Fruit fly (Drosophila melanogaster) whole organism, embryonic: ENCODE measurements around the gene t-Grip84.

Experiments used
- Adf1 ChIP-seq: fragments of 200-800 bp; sonication (Bioruptor generic); IDR thresholded peaks from 2 replicates; pipeline ENCODE4 v1.3.6; 2022; ENCODE audit warnings: missing biosample characterization, missing genetic modification characterization
- B-H1 ChIP-seq: fragments of 200-800 bp; sonication (Bioruptor generic); IDR thresholded peaks from 3 replicates; pipeline ENCODE4 v1.3.6; 2022; ENCODE audit warnings: missing biosample characterization, missing genetic modification characterization
- CG10959 ChIP-seq: fragments of 200-800 bp; sonication (Bioruptor generic); IDR thresholded peaks from 2 replicates; pipeline ENCODE4 v1.3.6; 2022; ENCODE audit warnings: missing biosample characterization, missing genetic modification characterization
- CG12769 ChIP-seq: fragments of 200-800 bp; sonication (Bioruptor generic); optimal IDR thresholded peaks from 2 replicates; lab custom pipeline; 2019; ENCODE audit warnings: missing biosample characterization, mild to moderate bottlenecking, missing genetic modification characterization, moderate library complexity
- CG13424 ChIP-seq: fragments of 200-800 bp; sonication (Bioruptor generic); optimal IDR thresholded peaks from 2 replicates; lab custom pipeline; 2019; ENCODE audit warnings: missing biosample characterization, mild to moderate bottlenecking, missing genetic modification characterization, moderate library complexity
- CG15269 ChIP-seq: fragments of 200-800 bp; sonication (Bioruptor generic); optimal IDR thresholded peaks from 2 replicates; lab custom pipeline; 2018; ENCODE audit warnings: missing biosample characterization, mild to moderate bottlenecking, missing genetic modification characterization, moderate library complexity
- CG15479 ChIP-seq: fragments of 200-800 bp; sonication (Bioruptor generic); optimal IDR thresholded peaks from 3 replicates; lab custom pipeline; 2019; ENCODE audit warnings: missing biosample characterization, mild to moderate bottlenecking, missing genetic modification characterization, moderate library complexity
- CG1603 ChIP-seq: fragments of 200-800 bp; sonication (Bioruptor generic); optimal IDR thresholded peaks from 2 replicates; lab custom pipeline; 2019; ENCODE audit warnings: missing biosample characterization, mild to moderate bottlenecking, missing genetic modification characterization, moderate library complexity
- CG17361 ChIP-seq: fragments of 200-800 bp; sonication (Bioruptor generic); IDR thresholded peaks from 3 replicates; pipeline ENCODE4 v1.3.6; 2022; ENCODE audit warnings: missing biosample characterization, missing genetic modification characterization
- CG31224 ChIP-seq: fragments of 200-800 bp; sonication (Bioruptor generic); IDR thresholded peaks from 2 replicates; pipeline ENCODE4 v1.3.6; 2022; ENCODE audit warnings: missing biosample characterization, missing genetic modification characterization
- CG32767 ChIP-seq: fragments of 200-800 bp; sonication (Bioruptor generic); IDR thresholded peaks from 2 replicates; pipeline ENCODE4 v1.3.6; 2022; ENCODE audit warnings: missing biosample characterization, missing genetic modification characterization
- CG33213 ChIP-seq: fragments of 200-800 bp; sonication (Bioruptor generic); optimal IDR thresholded peaks from 3 replicates; lab custom pipeline; 2016; ENCODE audit warnings: missing biosample characterization, missing genetic modification characterization
- CG4328 ChIP-seq: fragments of 200-800 bp; sonication (Bioruptor generic); optimal IDR thresholded peaks from 3 replicates; lab custom pipeline; 2017; ENCODE audit warnings: missing biosample characterization, missing genetic modification reagents, missing genetic modification characterization
- CG4404 ChIP-seq: fragments of 200-800 bp; sonication (Bioruptor generic); IDR thresholded peaks from 2 replicates; pipeline ENCODE4 v1.3.6; 2022; ENCODE audit warnings: missing biosample characterization, missing genetic modification characterization
- CG4730 ChIP-seq: fragments of 200-800 bp; sonication (Bioruptor generic); IDR thresholded peaks from 2 replicates; pipeline ENCODE4 v1.3.6; 2022; ENCODE audit warnings: missing biosample characterization, missing genetic modification characterization
- CG6791 ChIP-seq: fragments of 200-800 bp; sonication (Bioruptor generic); IDR thresholded peaks from 3 replicates; pipeline ENCODE4 v1.3.6; 2022; ENCODE audit warnings: missing biosample characterization, missing genetic modification characterization; ENCODE audit not compliant: partially characterized antibody
- CG7745 ChIP-seq: fragments of 200-800 bp; sonication (Bioruptor generic); optimal IDR thresholded peaks from 2 replicates; lab custom pipeline; 2018; ENCODE audit warnings: missing biosample characterization, mild to moderate bottlenecking, missing genetic modification characterization, moderate library complexity
- CG9437 ChIP-seq: fragments of 200-800 bp; sonication (Bioruptor generic); optimal IDR thresholded peaks from 2 replicates; lab custom pipeline; 2018; ENCODE audit warnings: missing biosample characterization, mild to moderate bottlenecking, missing genetic modification characterization
- CG9817 ChIP-seq: fragments of 200-800 bp; sonication (Bioruptor generic); optimal IDR thresholded peaks from 2 replicates; lab custom pipeline; 2018; ENCODE audit warnings: missing biosample characterization, mild to moderate bottlenecking, missing genetic modification characterization, moderate library complexity
- CTCF ChIP-seq: fragments of 200-800 bp; sonication (Bioruptor generic); optimal IDR thresholded peaks from 2 replicates; lab custom pipeline; 2017; ENCODE audit warnings: missing biosample characterization, mild to moderate bottlenecking, missing genetic modification characterization, moderate library complexity
- E2f1 ChIP-seq: fragments of 200-800 bp; sonication (Bioruptor generic); IDR thresholded peaks from 2 replicates; pipeline ENCODE4 v1.3.6; 2022; ENCODE audit warnings: missing biosample characterization, missing genetic modification characterization
- Gsc ChIP-seq: fragments of 200-800 bp; sonication (Bioruptor generic); IDR thresholded peaks from 2 replicates; pipeline ENCODE4 v1.3.6; 2022; ENCODE audit warnings: missing biosample characterization, missing genetic modification characterization
- H15 ChIP-seq: fragments of 200-800 bp; sonication (Bioruptor generic); IDR thresholded peaks from 3 replicates; pipeline ENCODE4 v1.3.6; 2022; ENCODE audit warnings: missing biosample characterization, missing genetic modification characterization
- HHEX ChIP-seq: fragments of 200-800 bp; sonication (Bioruptor generic); optimal IDR thresholded peaks from 3 replicates; lab custom pipeline; 2017; ENCODE audit warnings: missing biosample characterization, mild to moderate bottlenecking, missing genetic modification characterization, missing genetic modification reagents
- Hr51 ChIP-seq, 2 experiments: fragments of 200-800 bp; sonication (Bioruptor generic); optimal IDR thresholded peaks; 2 replicates in 1 of 2; 3 replicates in 1 of 2; lab custom pipeline; 2016 to 2018; ENCODE audit warnings: missing biosample characterization in 2 of 2, missing genetic modification characterization in 2 of 2, mild to moderate bottlenecking in 1 of 2, moderate library complexity in 1 of 2
- Mrtf ChIP-seq: fragments of 200-800 bp; sonication (Bioruptor generic); IDR thresholded peaks from 3 replicates; pipeline ENCODE4 v1.3.6; 2022; ENCODE audit warnings: missing biosample characterization, missing genetic modification characterization
- Poxn ChIP-seq: fragments of 200-800 bp; sonication (Bioruptor generic); IDR thresholded peaks from 2 replicates; pipeline ENCODE4 v1.3.6; 2022; ENCODE audit warnings: missing biosample characterization, missing genetic modification characterization
- Sin3A ChIP-seq: fragments of >200 bp; optimal IDR thresholded peaks from 2 replicates; lab custom pipeline; 2018
- Sox100B ChIP-seq: fragments of 200-800 bp; sonication (Bioruptor generic); optimal IDR thresholded peaks from 3 replicates; lab custom pipeline; 2018; ENCODE audit warnings: missing biosample characterization, mild to moderate bottlenecking, missing genetic modification characterization
- Sox102F ChIP-seq: fragments of 200-800 bp; sonication (Bioruptor generic); optimal IDR thresholded peaks from 2 replicates; lab custom pipeline; 2018; ENCODE audit warnings: missing biosample characterization, mild to moderate bottlenecking, missing genetic modification characterization, moderate library complexity
- abd-A ChIP-seq: fragments of 200-800 bp; sonication (Bioruptor generic); optimal IDR thresholded peaks from 3 replicates; lab custom pipeline; 2019; ENCODE audit warnings: missing biosample characterization, mild to moderate bottlenecking, missing genetic modification characterization, moderate library complexity
- bsh ChIP-seq, 2 experiments: fragments of 200-800 bp; sonication (Bioruptor generic); optimal IDR thresholded peaks; 2 replicates each; lab custom pipeline; 2017 to 2018; ENCODE audit warnings: mild to moderate bottlenecking in 2 of 2, missing biosample characterization in 2 of 2, missing genetic modification characterization in 2 of 2, moderate library complexity in 1 of 2
- chinmo ChIP-seq: fragments of 200-800 bp; sonication (Bioruptor generic); IDR thresholded peaks from 4 replicates; pipeline ENCODE4 v1.3.6; 2022; ENCODE audit warnings: missing biosample characterization, missing genetic modification characterization; ENCODE audit not compliant: partially characterized antibody
- chn ChIP-seq: fragments of 200-800 bp; sonication (Bioruptor generic); optimal IDR thresholded peaks from 2 replicates; lab custom pipeline; 2016; ENCODE audit warnings: missing biosample characterization, missing genetic modification characterization
- disco-r ChIP-seq: fragments of 200-800 bp; sonication (Bioruptor generic); optimal IDR thresholded peaks from 2 replicates; lab custom pipeline; 2016; ENCODE audit warnings: missing biosample characterization, missing genetic modification characterization
- ewg ChIP-seq: fragments of 200-800 bp; sonication (Bioruptor generic); optimal IDR thresholded peaks from 3 replicates; lab custom pipeline; 2017; ENCODE audit warnings: mild to moderate bottlenecking, missing biosample characterization, missing genetic modification reagents, missing genetic modification characterization
- exex ChIP-seq: fragments of 200-800 bp; sonication (Bioruptor generic); optimal IDR thresholded peaks from 4 replicates; lab custom pipeline; 2018; ENCODE audit warnings: missing biosample characterization, mild to moderate bottlenecking, missing genetic modification characterization, moderate library complexity
- fd96Cb ChIP-seq: fragments of 200-800 bp; sonication (Bioruptor generic); optimal IDR thresholded peaks from 2 replicates; lab custom pipeline; 2018; ENCODE audit warnings: missing biosample characterization, mild to moderate bottlenecking, missing genetic modification characterization, moderate library complexity
- fu2 ChIP-seq: fragments of 200-800 bp; sonication (Bioruptor generic); optimal IDR thresholded peaks from 2 replicates; lab custom pipeline; 2016; ENCODE audit warnings: missing biosample characterization, missing genetic modification characterization
- gem ChIP-seq: fragments of 200-800 bp; sonication (Bioruptor generic); optimal IDR thresholded peaks from 2 replicates; lab custom pipeline; 2019; ENCODE audit warnings: missing biosample characterization, mild to moderate bottlenecking, missing genetic modification characterization, moderate library complexity
- hb ChIP-seq: fragments of 200-800 bp; sonication (Bioruptor generic); IDR thresholded peaks from 3 replicates; pipeline ENCODE4 v1.3.6; 2022; ENCODE audit warnings: missing biosample characterization, missing genetic modification characterization; ENCODE audit not compliant: partially characterized antibody
- onecut ChIP-seq: fragments of 200-800 bp; sonication (Bioruptor generic); IDR thresholded peaks from 2 replicates; pipeline ENCODE4 v1.3.6; 2022; ENCODE audit warnings: missing biosample characterization, missing genetic modification characterization
- prd ChIP-seq, 3 experiments: fragments of >200 bp in 2 of 3; fragments of 200-800 bp in 1 of 3; sonication (Bioruptor generic) in 1 of 3; optimal IDR thresholded peaks in 2 of 3; IDR thresholded peaks in 1 of 3; 2 replicates in 2 of 3; 3 replicates in 1 of 3; pipeline versions ENCODE4 v1.3.6 to Lab custom; 2017 to 2022; ENCODE audit warnings: missing biosample characterization in 1 of 3, missing genetic modification characterization in 1 of 3
- scrt ChIP-seq: fragments of 200-800 bp; sonication (Bioruptor generic); optimal IDR thresholded peaks from 2 replicates; lab custom pipeline; 2018; ENCODE audit warnings: missing biosample characterization, mild to moderate bottlenecking, missing genetic modification characterization, moderate library complexity
- sens ChIP-seq: fragments of 200-800 bp; sonication (Bioruptor generic); peaks from one replicate; lab custom pipeline; 2016; ENCODE audit warnings: missing biosample characterization, missing genetic modification characterization
- sim ChIP-seq: fragments of 200-800 bp; sonication (Bioruptor generic); IDR thresholded peaks from 2 replicates; pipeline ENCODE4 v1.3.6; 2022; ENCODE audit warnings: missing biosample characterization, missing genetic modification characterization
- tgo ChIP-seq: fragments of 200-800 bp; sonication (Bioruptor generic); IDR thresholded peaks from 3 replicates; pipeline ENCODE4 v1.3.6; 2022; ENCODE audit warnings: missing biosample characterization, missing genetic modification characterization
- tll ChIP-seq, 2 experiments: fragments of 200-800 bp in 1 of 2; fragments of >200 bp in 1 of 2; sonication (Bioruptor generic) in 1 of 2; optimal IDR thresholded peaks; 2 replicates each; lab custom pipeline; 2017 to 2019; ENCODE audit warnings: missing biosample characterization in 2 of 2, missing genetic modification characterization in 2 of 2, mild to moderate bottlenecking in 1 of 2, moderate library complexity in 1 of 2
- vvl ChIP-seq: fragments of 200-800 bp; sonication (Bioruptor generic); IDR thresholded peaks from 2 replicates; pipeline ENCODE4 v1.3.6; 2022; ENCODE audit warnings: missing biosample characterization, missing genetic modification characterization

t-Grip84 gene

dm6 chr3L:7601122-7601841, 10.5 kb upstream of the t-Grip84 start (continued):
- TF ChIP-seq CG6791 (no peak), gem (tag; lab: Kevin White, UChicago) (peak; percentile 42), CG33213 (GFP tag; lab: Kevin White, UChicago) (no peak), CG10959 (GFP tag; lab: Robert Waterston, UW) (peak; percentile 10; the same call in 1 of the 2 replicates), CTCF (GFP tag; lab: Kevin White, UChicago) (peak; percentile 87), CG7745 (tag; lab: Kevin White, UChicago) (no peak), abd-A (no peak), Mrtf (GFP tag; lab: Robert Waterston, UW) (no peak), CG1603 (tag; lab: Kevin White, UChicago) (no peak), HHEX (GFP tag; lab: Kevin White, UChicago) (no peak), CG4328 (no peak), sens (peak; percentile 84), Poxn (GFP tag; lab: Robert Waterston, UW) (no peak), Sox100B (GFP tag; lab: Kevin White, UChicago) (peak; percentile 37), CG9817 (tag; lab: Kevin White, UChicago) (no peak), disco-r (GFP tag; lab: Kevin White, UChicago) (no peak), B-H1 (GFP tag; lab: Robert Waterston, UW) (0 out of 3 replicates have a peak, but pooled peaks have one; percentile 14), sim (GFP tag; lab: Robert Waterston, UW) (0 out of 2 replicates have a peak, but pooled peaks have one; percentile 8), CG15269 (tag; lab: Kevin White, UChicago) (no peak), scrt (no peak), Gsc (GFP tag; lab: Robert Waterston, UW) (no peak), tll (GFP tag; optimal IDR thresholded peaks at IDR 0.05; lab: Kevin White, UChicago) (no peak), tgo (GFP tag; lab: Robert Waterston, UW) (peak; percentile 38; the same call in 2 of the 3 replicates), CG12769 (no peak), CG4730 (GFP tag; lab: Robert Waterston, UW) (no peak), CG15479 (GFP tag; lab: Kevin White, UChicago) (no peak), exex (tag; lab: Kevin White, UChicago) (no peak), chn (GFP tag; lab: Kevin White, UChicago) (no peak), E2f1 (GFP tag; lab: Robert Waterston, UW) (0 out of 2 replicates have a peak, but pooled peaks have one; percentile 24), H15 (GFP tag; lab: Robert Waterston, UW) (no peak), CG32767 (GFP tag; lab: Robert Waterston, UW) (peak; percentile 28; the same call in 1 of the 2 replicates), Sox102F (GFP tag; lab: Kevin White, UChicago) (peak; percentile 47), CG9437 (no peak), Adf1 (GFP tag; lab: Robert Waterston, UW) (no peak), CG13424 (tag; lab: Kevin White, UChicago) (peak; percentile 26), CG4404 (GFP tag; lab: Robert Waterston, UW) (no peak), vvl (GFP tag; lab: Robert Waterston, UW) (peak; percentile 29; the same call in 1 of the 2 replicates), fd96Cb (tag; lab: Kevin White, UChicago) (no peak), CG31224 (GFP tag; lab: Robert Waterston, UW) (no peak), chinmo (GFP tag; lab: Robert Waterston, UW) (no peak), Sin3A (lab: Kevin White, UChicago) (no peak), onecut (GFP tag; lab: Robert Waterston, UW) (no peak), Hr51 (GFP tag; optimal IDR thresholded peaks at IDR 0.05; lab: Kevin White, UChicago) (peak in 1 of 2 experiments; percentile 37), prd (optimal IDR thresholded peaks at IDR 0.05; lab: Kevin White, UChicago) (no peak), prd (GFP tag; IDR thresholded peaks at IDR 0.05; lab: Robert Waterston, UW) (peak; percentile 32; the same call in 1 of the 3 replicates), CG17361 (GFP tag; lab: Robert Waterston, UW) (peak; percentile 43; the same call in 1 of the 3 replicates), fu2 (GFP tag; lab: Kevin White, UChicago) (no peak), ewg (peak; percentile 99), bsh (GFP tag; optimal IDR thresholded peaks at IDR 0.05; lab: Kevin White, UChicago) (peak in 1 of 2 experiments; percentile 41), hb (GFP tag; lab: Robert Waterston, UW) (no peak)
